Worm (Caenorhabditis elegans) whole organism, L2 larva: ENCODE measurements around the gene srd-36.

Experiments used
- C34F6.9 ChIP-seq: fragments of 150-350 bp; optimal IDR thresholded peaks from 2 replicates; lab custom pipeline; 2014; ENCODE audit warnings: missing biosample characterization, missing genetic modification characterization
- F13H6.1 ChIP-seq: sonication (generic microtip); optimal IDR thresholded peaks from 2 replicates; lab custom pipeline; 2016; ENCODE audit warnings: missing genetic modification characterization, missing compliant biosample characterization
- R02D3.7 ChIP-seq: fragments of 150-350 bp; optimal IDR thresholded peaks from 2 replicates; lab custom pipeline; 2014; ENCODE audit warnings: missing biosample characterization, missing genetic modification characterization
- Y55F3AM.14 ChIP-seq: fragments of 200-800 bp; sonication (Bioruptor generic); optimal IDR thresholded peaks from 2 replicates; lab custom pipeline; 2018; ENCODE audit warnings: mild to moderate bottlenecking, missing genetic modification characterization, missing compliant biosample characterization
- alr-1 ChIP-seq: fragments of 150-350 bp; optimal IDR thresholded peaks from 2 replicates; lab custom pipeline; 2014; ENCODE audit warnings: missing biosample characterization, missing genetic modification characterization
- aly-2 ChIP-seq: fragments of 150-350 bp; optimal IDR thresholded peaks from 2 replicates; lab custom pipeline; 2014; ENCODE audit warnings: missing biosample characterization, missing genetic modification characterization
- ama-1 ChIP-seq: fragments of 150-350 bp; optimal IDR thresholded peaks from 2 replicates; lab custom pipeline; 2018; ENCODE audit warnings: inconsistent platforms
- blmp-1 ChIP-seq: sonication (generic microtip); optimal IDR thresholded peaks from 2 replicates; lab custom pipeline; 2017; ENCODE audit warnings: missing genetic modification characterization, mild to moderate bottlenecking, missing compliant biosample characterization, antibody characterized with exemption, moderate library complexity; ENCODE audit not compliant: insufficient read depth
- ceh-16 ChIP-seq: fragments of 150-350 bp; optimal IDR thresholded peaks from 2 replicates; lab custom pipeline; 2014; ENCODE audit warnings: missing biosample characterization, missing genetic modification characterization
- ceh-82 ChIP-seq: fragments of 150-350 bp; optimal IDR thresholded peaks from 2 replicates; lab custom pipeline; 2014; ENCODE audit warnings: missing biosample characterization, missing genetic modification characterization
- crh-2 ChIP-seq: sonication (generic microtip); optimal IDR thresholded peaks from 2 replicates; lab custom pipeline; 2017; ENCODE audit warnings: missing biosample characterization, missing genetic modification characterization
- egl-27 ChIP-seq: sonication (generic microtip); optimal IDR thresholded peaks from 3 replicates; lab custom pipeline; 2017; ENCODE audit warnings: missing biosample characterization, missing genetic modification reagents, missing genetic modification characterization
- elt-1 ChIP-seq: fragments of 150-350 bp; optimal IDR thresholded peaks from 2 replicates; lab custom pipeline; 2014; ENCODE audit warnings: missing biosample characterization, missing genetic modification characterization
- elt-3 ChIP-seq: sonication (generic microtip); optimal IDR thresholded peaks from 2 replicates; lab custom pipeline; 2017; ENCODE audit warnings: missing biosample characterization, missing genetic modification characterization
- fos-1 ChIP-seq: fragments of 150-350 bp; optimal IDR thresholded peaks from 2 replicates; lab custom pipeline; 2014; ENCODE audit warnings: missing biosample characterization, missing genetic modification characterization
- gmeb-1 ChIP-seq: fragments of 150-350 bp; optimal IDR thresholded peaks from 2 replicates; lab custom pipeline; 2014; ENCODE audit warnings: missing biosample characterization, missing genetic modification characterization
- lin-11 ChIP-seq: fragments of 150-350 bp; sonication (generic microtip); optimal IDR thresholded peaks from 2 replicates; lab custom pipeline; 2014; ENCODE audit warnings: missing biosample characterization, missing genetic modification characterization, inconsistent platforms, mixed read lengths
- lin-13 ChIP-seq: fragments of 150-350 bp; optimal IDR thresholded peaks from 2 replicates; lab custom pipeline; 2014; ENCODE audit warnings: missing biosample characterization, missing genetic modification reagents, missing genetic modification characterization
- lsy-2 ChIP-seq, 2 experiments: fragments of 150-350 bp in 1 of 2; sonication (generic microtip) in 1 of 2; optimal IDR thresholded peaks; 2 replicates each; lab custom pipeline; 2014 to 2017; ENCODE audit warnings: missing biosample characterization in 2 of 2, missing genetic modification characterization in 2 of 2
- mab-5 ChIP-seq: fragments of 150-350 bp; optimal IDR thresholded peaks from 2 replicates; lab custom pipeline; 2014; ENCODE audit warnings: missing biosample characterization, missing genetic modification characterization
- mbf-1 ChIP-seq: sonication (generic microtip); optimal IDR thresholded peaks from 2 replicates; lab custom pipeline; 2017; ENCODE audit warnings: missing biosample characterization, missing genetic modification characterization
- mdl-1 ChIP-seq, 2 experiments: fragments of 150-350 bp in 1 of 2; sonication (generic microtip) in 1 of 2; optimal IDR thresholded peaks; 2 replicates each; lab custom pipeline; 2017; ENCODE audit warnings: missing biosample characterization in 2 of 2, missing genetic modification characterization in 2 of 2
- nhr-10 ChIP-seq: sonication (generic microtip); optimal IDR thresholded peaks from 2 replicates; lab custom pipeline; 2017; ENCODE audit warnings: missing biosample characterization, missing genetic modification characterization
- nhr-11 ChIP-seq: fragments of 150-350 bp; optimal IDR thresholded peaks from 2 replicates; lab custom pipeline; 2014; ENCODE audit warnings: missing biosample characterization, missing genetic modification characterization
- nhr-12 ChIP-seq: fragments of 150-350 bp; optimal IDR thresholded peaks from 2 replicates; lab custom pipeline; 2014; ENCODE audit warnings: missing biosample characterization, missing genetic modification characterization
- nhr-129 ChIP-seq: fragments of 150-350 bp; optimal IDR thresholded peaks from 2 replicates; lab custom pipeline; 2014; ENCODE audit warnings: missing biosample characterization, missing genetic modification characterization
- nhr-21 ChIP-seq: fragments of 150-350 bp; optimal IDR thresholded peaks from 2 replicates; lab custom pipeline; 2014; ENCODE audit warnings: missing biosample characterization, missing genetic modification characterization
- nhr-23 ChIP-seq: fragments of 150-350 bp; optimal IDR thresholded peaks from 2 replicates; lab custom pipeline; 2014; ENCODE audit warnings: missing biosample characterization, missing genetic modification reagents, missing genetic modification characterization
- nhr-237 ChIP-seq: fragments of 150-350 bp; optimal IDR thresholded peaks from 2 replicates; lab custom pipeline; 2014; ENCODE audit warnings: missing biosample characterization, missing genetic modification characterization
- nhr-6 ChIP-seq: fragments of 150-350 bp; optimal IDR thresholded peaks from 2 replicates; lab custom pipeline; 2014; ENCODE audit warnings: missing biosample characterization, missing genetic modification characterization
- nhr-77 ChIP-seq: fragments of 150-350 bp; optimal IDR thresholded peaks from 2 replicates; lab custom pipeline; 2014; ENCODE audit warnings: missing biosample characterization, missing genetic modification characterization
- peb-1 ChIP-seq: fragments of 150-350 bp; optimal IDR thresholded peaks from 2 replicates; lab custom pipeline; 2014; ENCODE audit warnings: missing biosample characterization, missing genetic modification characterization
- sem-4 ChIP-seq: fragments of 150-350 bp; optimal IDR thresholded peaks from 2 replicates; lab custom pipeline; 2014; ENCODE audit warnings: missing biosample characterization, missing genetic modification reagents, missing genetic modification characterization
- sma-3 ChIP-seq: sonication (generic microtip); optimal IDR thresholded peaks from 2 replicates; lab custom pipeline; 2016; ENCODE audit warnings: missing genetic modification reagents, missing genetic modification characterization, missing compliant biosample characterization
- sma-9 ChIP-seq, 2 experiments: fragments of 150-350 bp in 1 of 2; sonication (generic microtip) in 1 of 2; optimal IDR thresholded peaks; 2 replicates each; lab custom pipeline; 2014 to 2016; ENCODE audit warnings: missing genetic modification characterization in 2 of 2, mild to moderate bottlenecking in 1 of 2, missing biosample characterization in 1 of 2, missing compliant biosample characterization in 1 of 2, missing genetic modification reagents in 1 of 2, moderate library complexity in 1 of 2
- snpc-4 ChIP-seq: fragments of 150-350 bp; optimal IDR thresholded peaks from 2 replicates; lab custom pipeline; 2014; ENCODE audit warnings: missing biosample characterization, missing genetic modification characterization
- unc-62 ChIP-seq: fragments of 150-350 bp; optimal IDR thresholded peaks from 2 replicates; lab custom pipeline; 2014; ENCODE audit warnings: missing biosample characterization, missing genetic modification reagents, missing genetic modification characterization
- ztf-1 ChIP-seq: fragments of 200-800 bp; sonication (Bioruptor generic); conservative IDR thresholded peaks from 2 replicates; pipeline ENCODE4 v1.3.6; 2022; ENCODE audit warnings: missing genetic modification characterization, missing compliant biosample characterization
- ztf-11 ChIP-seq: sonication (generic microtip); optimal IDR thresholded peaks from 2 replicates; lab custom pipeline; 2017; ENCODE audit warnings: missing biosample characterization, missing genetic modification characterization
- ztf-4 ChIP-seq: fragments of 150-350 bp; optimal IDR thresholded peaks from 2 replicates; lab custom pipeline; 2014; ENCODE audit warnings: missing biosample characterization, missing genetic modification characterization

srd-36 gene

DNA sequence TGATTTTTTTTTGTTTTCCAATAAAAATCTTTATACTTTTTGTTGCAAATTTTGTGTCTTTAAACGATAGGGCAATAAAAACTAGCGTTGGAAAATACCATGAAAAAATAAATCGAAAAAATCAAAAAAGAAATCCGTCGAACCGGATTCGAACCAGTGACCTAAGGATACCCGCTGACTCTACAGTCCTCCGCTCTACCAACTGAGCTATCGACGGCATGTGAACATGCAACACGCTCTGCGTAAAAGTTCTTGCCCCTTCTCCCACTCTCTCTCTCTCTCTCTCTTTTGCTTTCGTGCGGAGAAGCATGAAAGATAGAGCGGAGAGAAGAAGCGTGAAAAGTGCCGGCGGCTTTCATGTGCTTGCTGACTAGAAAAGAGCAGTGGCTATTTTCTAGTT is 30.0 kb downstream of the srd-36 start (continued):
- TF ChIP-seq crh-2 = peak; percentile 36
- TF ChIP-seq gmeb-1 (tag; lab: Kevin White, UChicago) = peak; percentile 19
- no peak for TF ChIP-seq nhr-6
- no peak for TF ChIP-seq peb-1 (tag; lab: Kevin White, UChicago)
- no peak for TF ChIP-seq egl-27 (tag; lab: Kevin White, UChicago)
- TF ChIP-seq nhr-77 (tag; lab: Kevin White, UChicago) = no peak
- no peak for TF ChIP-seq nhr-10 (tag; lab: Kevin White, UChicago)
- no peak for TF ChIP-seq nhr-11
- TF ChIP-seq ztf-11 (tag; lab: Kevin White, UChicago) = no peak
- peak; percentile 19 for TF ChIP-seq fos-1 (tag; lab: Kevin White, UChicago)
- peak; percentile 31 for TF ChIP-seq ceh-16 (tag; lab: Kevin White, UChicago)
- no peak for TF ChIP-seq unc-62 (GFP tag; lab: Kevin White, UChicago)
- TF ChIP-seq nhr-23 = no peak
- TF ChIP-seq elt-1 = no peak
- peak in 1 of 2 experiments; percentile 36 for TF ChIP-seq lsy-2 (tag; optimal IDR thresholded peaks at IDR 0.05; lab: Kevin White, UChicago)
- peak; percentile 83 for TF ChIP-seq nhr-129 (tag; lab: Kevin White, UChicago)
- no peak for TF ChIP-seq mbf-1 (tag; lab: Kevin White, UChicago)
- no peak for TF ChIP-seq alr-1
- TF ChIP-seq, all 48 proteins: peak for 17

DNA sequence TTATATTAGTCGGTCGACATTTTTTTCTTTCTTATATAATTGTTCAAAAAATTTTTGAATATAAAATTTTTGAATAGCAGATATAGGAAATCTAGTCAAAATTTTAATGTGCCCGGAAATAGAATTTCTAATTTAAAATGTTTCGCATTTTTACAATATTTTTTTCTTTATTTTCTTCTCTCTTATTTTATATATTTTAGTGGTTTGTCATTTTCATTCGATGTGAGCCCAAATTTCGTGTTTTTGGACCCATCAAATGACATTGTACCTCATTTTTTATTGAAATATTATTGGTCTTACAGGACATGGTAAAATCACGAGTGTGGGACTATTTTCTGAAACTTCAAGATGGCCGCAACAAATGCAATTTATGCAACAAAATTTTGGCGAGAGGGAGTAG is 32.4 kb downstream of the srd-36 start, which contains the start of gene K09A11.1:
Gene K09A11.1, plus strand, starts transcription at position 301 of the 400 bp plus-strand sequence.
- TF ChIP-seq nhr-12 (tag; lab: Kevin White, UChicago) = no peak
- no peak for TF ChIP-seq sem-4 (tag; lab: Kevin White, UChicago)

DNA sequence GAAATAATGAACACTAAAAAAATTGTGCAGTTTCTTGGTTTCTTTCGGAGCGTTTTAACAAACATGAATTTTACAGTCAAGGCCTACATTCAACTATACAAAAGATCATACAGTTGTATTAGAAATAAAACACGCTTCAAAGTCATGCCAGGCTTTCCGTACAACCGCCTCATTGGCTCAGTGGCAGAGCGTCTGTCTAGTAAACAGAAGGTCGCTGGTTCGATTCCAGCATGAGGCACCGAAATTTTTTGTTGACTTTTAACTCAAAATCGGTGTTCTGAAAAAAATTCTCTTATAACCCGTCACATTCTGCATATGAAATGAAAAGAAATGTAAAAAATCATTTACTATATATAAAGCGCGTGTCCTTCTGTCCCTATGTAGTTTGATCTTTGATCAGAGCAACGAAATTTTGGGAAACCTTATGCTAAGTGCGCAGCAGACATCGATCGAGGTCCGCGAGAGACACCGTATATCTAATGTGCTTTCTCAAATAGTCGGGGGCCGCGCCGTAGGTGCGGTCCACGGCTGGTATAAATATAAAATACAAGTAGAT is 33.5 kb downstream of the srd-36 start:
- peak; percentile 2 for TF ChIP-seq crh-2

DNA sequence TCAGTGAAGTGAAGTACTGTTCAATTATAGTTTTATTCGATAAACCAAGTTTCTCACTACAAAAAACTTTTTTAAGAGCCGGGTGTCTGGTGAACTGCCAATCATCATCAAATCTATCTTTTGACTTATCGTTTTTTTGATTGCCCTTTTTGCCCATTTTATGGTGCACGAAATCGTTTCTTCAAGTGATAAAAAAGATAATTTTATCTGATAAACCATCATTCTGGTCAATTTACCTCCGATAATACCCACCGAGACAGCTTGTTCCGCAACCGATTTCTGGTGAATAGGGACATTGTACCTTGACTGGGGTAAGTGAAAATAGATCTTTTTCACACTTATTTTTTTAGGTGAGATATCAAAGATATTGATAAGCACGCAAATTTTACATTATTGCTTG is 37.0 kb downstream of the srd-36 start, which contains the start of gene K08H2.10:
Gene K08H2.10, plus strand, starts transcription at position 230 of the 400 bp plus-strand sequence.
- TF ChIP-seq fos-1 (tag; lab: Kevin White, UChicago) = peak; percentile 67
- no peak for TF ChIP-seq nhr-129 (tag; lab: Kevin White, UChicago)

DNA sequence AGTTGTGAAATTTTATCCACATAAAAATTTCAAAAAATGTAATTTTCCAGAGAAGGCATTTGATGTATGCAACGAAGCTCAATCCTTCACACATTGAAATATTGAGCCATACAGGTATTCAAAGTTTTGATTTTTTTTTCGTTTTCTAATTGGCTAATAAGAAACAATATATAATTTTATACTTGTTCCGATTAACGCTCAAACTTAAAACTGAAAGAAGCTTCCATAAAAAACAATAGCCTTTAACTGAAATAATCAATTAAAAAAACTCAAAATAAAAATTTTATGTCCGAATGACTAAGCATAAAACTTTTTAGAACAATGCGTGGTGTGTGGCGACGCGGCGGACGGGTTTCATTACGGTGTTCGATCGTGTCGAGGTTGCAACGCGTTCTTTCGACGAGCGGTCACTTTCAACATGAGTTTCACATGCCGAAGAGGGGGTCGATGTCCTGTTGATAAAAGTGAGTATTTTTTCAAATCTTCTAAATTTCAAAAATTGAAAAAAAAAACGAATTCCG is 42.6 kb downstream of the srd-36 start, which contains the start of gene nhr-32:
Gene nhr-32, plus strand, starts transcription at position 51 of the 521 bp plus-strand sequence.
- no peak for TF ChIP-seq nhr-237 (tag; lab: Kevin White, UChicago)
- TF ChIP-seq fos-1 (tag; lab: Kevin White, UChicago) = peak; percentile 10

DNA sequence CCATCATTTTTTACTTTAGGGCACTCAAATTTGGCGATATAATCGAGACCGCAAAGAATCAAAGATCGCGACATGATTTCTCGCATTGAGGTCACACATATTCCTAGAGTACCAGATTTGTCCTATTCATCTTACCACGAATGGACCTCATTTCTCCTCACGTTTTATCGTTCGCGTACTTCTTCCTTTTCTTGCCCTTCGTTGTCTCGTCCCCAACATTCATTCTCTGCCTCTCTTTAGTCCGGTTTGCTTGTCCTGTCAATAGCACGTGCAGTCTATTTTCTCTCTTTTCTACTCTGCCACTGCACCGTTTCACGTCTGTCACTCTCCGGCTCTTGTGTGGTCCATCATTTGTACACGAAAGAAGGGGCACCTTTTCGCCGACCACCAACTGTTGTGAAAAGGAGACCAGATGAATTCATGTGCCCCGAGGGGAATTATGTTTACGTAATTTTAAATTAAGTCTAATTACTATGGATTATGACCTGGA is 43.2 kb downstream of the srd-36 start:
- TF ChIP-seq gmeb-1 (tag; lab: Kevin White, UChicago) (peak; percentile 35), aly-2 (no peak), crh-2 (peak; percentile 74), R02D3.7 (no peak), lin-13 (GFP tag; lab: Kevin White, UChicago) (peak; percentile 16), Y55F3AM.14 (peak; percentile 1), lin-11 (peak; percentile 63), elt-3 (no peak), nhr-237 (tag; lab: Kevin White, UChicago) (no peak), mab-5 (tag; lab: Kevin White, UChicago) (peak; percentile 1), ceh-16 (tag; lab: Kevin White, UChicago) (peak; percentile 14), nhr-129 (tag; lab: Kevin White, UChicago) (peak; percentile 94), C34F6.9 (tag; lab: Kevin White, UChicago) (peak; percentile 67), fos-1 (tag; lab: Kevin White, UChicago) (peak; percentile 64), lsy-2 (tag; optimal IDR thresholded peaks at IDR 0.05; lab: Kevin White, UChicago) (peak; percentile 1 to 71), ztf-1 (no peak), F13H6.1 (peak; percentile 78), ama-1 (lab: Kevin White, UChicago) (no peak), ztf-4 (tag; lab: Kevin White, UChicago) (peak; percentile 61), egl-27 (tag; lab: Kevin White, UChicago) (peak; percentile 25), alr-1 (no peak), mdl-1 (tag; optimal IDR thresholded peaks at IDR 0.05; lab: Kevin White, UChicago) (peak; percentile 96), nhr-21 (tag; lab: Kevin White, UChicago) (peak; percentile 69), snpc-4 (tag; lab: Kevin White, UChicago) (no peak), elt-1 (peak; percentile 92), sma-3 (GFP tag; lab: Kevin White, UChicago) (peak; percentile 63), sma-9 (GFP tag; optimal IDR thresholded peaks at IDR 0.05; lab: Kevin White, UChicago) (peak; percentile 83), sma-9 (tag; optimal IDR thresholded peaks at IDR 0.05; lab: Kevin White, UChicago) (no peak), blmp-1 (tag; lab: Kevin White, UChicago) (peak; percentile 62), ceh-82 (tag; lab: Kevin White, UChicago) (no peak)
